Worm (Caenorhabditis elegans) whole organism, L1 larva: ENCODE data around the gene scc-3.

ENCODE experiments used
- aly-2 ChIP-seq: fragments of 150-350 bp; optimal IDR thresholded peaks from 2 replicates; lab custom pipeline; 2014; ENCODE audit warnings: missing biosample characterization, missing genetic modification characterization
- fkh-10 ChIP-seq: sonication (generic microtip); optimal IDR thresholded peaks from 2 replicates; lab custom pipeline; 2017; ENCODE audit warnings: missing biosample characterization, missing genetic modification reagents, missing genetic modification characterization
- fos-1 ChIP-seq: fragments of 150-350 bp; optimal IDR thresholded peaks from 2 replicates; lab custom pipeline; 2014; ENCODE audit warnings: missing biosample characterization, missing genetic modification characterization
- isw-1 ChIP-seq: fragments of 200-800 bp; sonication (Bioruptor generic); IDR thresholded peaks from 2 replicates; pipeline ENCODE4 v1.3.6; 2022; ENCODE audit warnings: missing genetic modification characterization, missing compliant biosample characterization
- lin-39 ChIP-seq: fragments of 150-350 bp; optimal IDR thresholded peaks from 2 replicates; lab custom pipeline; 2014; ENCODE audit warnings: missing biosample characterization, missing genetic modification reagents, missing genetic modification characterization
- lir-3 ChIP-seq: sonication (generic microtip); optimal IDR thresholded peaks from 2 replicates; lab custom pipeline; 2016; ENCODE audit warnings: mild to moderate bottlenecking, missing genetic modification characterization, moderate library complexity, missing compliant biosample characterization; ENCODE audit not compliant: poor library complexity
- lsy-2 ChIP-seq, 2 experiments: fragments of 150-350 bp; optimal IDR thresholded peaks; 2 replicates each; lab custom pipeline; 2014; ENCODE audit warnings: missing biosample characterization in 2 of 2, missing genetic modification characterization in 2 of 2
- mep-1 ChIP-seq: fragments of 150-350 bp; optimal IDR thresholded peaks from 2 replicates; lab custom pipeline; 2014; ENCODE audit warnings: missing biosample characterization, missing genetic modification characterization
- nhr-11 ChIP-seq: fragments of 150-350 bp; optimal IDR thresholded peaks from 2 replicates; lab custom pipeline; 2014; ENCODE audit warnings: missing biosample characterization, missing genetic modification characterization
- nhr-237 ChIP-seq: fragments of 150-350 bp; optimal IDR thresholded peaks from 2 replicates; lab custom pipeline; 2014; ENCODE audit warnings: missing biosample characterization, missing genetic modification characterization
- nhr-77 ChIP-seq: fragments of 150-350 bp; optimal IDR thresholded peaks from 2 replicates; lab custom pipeline; 2014; ENCODE audit warnings: missing biosample characterization, missing genetic modification characterization
- zag-1 ChIP-seq: fragments of 150-350 bp; optimal IDR thresholded peaks from 2 replicates; lab custom pipeline; 2014; ENCODE audit warnings: missing biosample characterization, missing genetic modification characterization
- ztf-11 ChIP-seq, 2 experiments: sonication (generic microtip); optimal IDR thresholded peaks; 2 replicates each; lab custom pipeline; 2016 to 2017; ENCODE audit warnings: missing genetic modification characterization in 2 of 2, missing biosample characterization in 1 of 2, missing compliant biosample characterization in 1 of 2
- ztf-4 ChIP-seq: fragments of 150-350 bp; optimal IDR thresholded peaks from 2 replicates; lab custom pipeline; 2014; ENCODE audit warnings: missing biosample characterization, missing genetic modification characterization

DNA sequence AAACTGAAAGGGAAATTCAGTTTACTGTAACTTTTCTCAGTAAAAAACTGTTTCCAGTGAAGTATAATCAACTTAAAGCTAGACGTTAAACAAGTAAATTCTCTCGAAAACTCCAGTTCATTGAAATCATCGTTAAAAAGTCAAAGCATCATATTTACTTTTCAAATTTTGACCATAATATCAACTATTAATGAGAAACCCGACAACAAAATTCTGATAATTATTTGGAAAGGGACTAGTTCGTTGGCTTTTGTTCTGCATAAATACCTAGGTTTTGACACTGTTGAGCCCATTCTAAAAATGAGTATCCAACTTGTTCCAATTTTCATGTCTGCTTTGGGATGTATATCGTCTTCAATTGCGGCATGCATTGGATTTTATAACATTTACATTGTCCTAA, 42.4 kb downstream of the scc-3 start, which contains the start of gene ZC443.7:
- TF ChIP-seq nhr-237 (tag; lab: Kevin White, UChicago) (no peak), fos-1 (no peak), ztf-11 (tag; optimal IDR thresholded peaks at IDR 0.05; lab: Kevin White, UChicago) (no peak), nhr-77 (tag; lab: Kevin White, UChicago) (no peak), mep-1 (tag; lab: Kevin White, UChicago) (no peak), isw-1 (GFP tag; lab: Robert Waterston, UW) (no peak), aly-2 (tag; lab: Kevin White, UChicago) (no peak), nhr-11 (no peak), ztf-4 (tag; lab: Kevin White, UChicago) (no peak), lin-39 (tag; lab: Kevin White, UChicago) (no peak), zag-1 (no peak), lir-3 (tag; lab: Kevin White, UChicago) (no peak), lsy-2 (tag; optimal IDR thresholded peaks at IDR 0.05; lab: Kevin White, UChicago) (no peak), fkh-10 (GFP tag; lab: Kevin White, UChicago) (no peak)
